Fruit fly (Drosophila melanogaster): ENCODE results near the gene dob.

dob gene

DNA sequence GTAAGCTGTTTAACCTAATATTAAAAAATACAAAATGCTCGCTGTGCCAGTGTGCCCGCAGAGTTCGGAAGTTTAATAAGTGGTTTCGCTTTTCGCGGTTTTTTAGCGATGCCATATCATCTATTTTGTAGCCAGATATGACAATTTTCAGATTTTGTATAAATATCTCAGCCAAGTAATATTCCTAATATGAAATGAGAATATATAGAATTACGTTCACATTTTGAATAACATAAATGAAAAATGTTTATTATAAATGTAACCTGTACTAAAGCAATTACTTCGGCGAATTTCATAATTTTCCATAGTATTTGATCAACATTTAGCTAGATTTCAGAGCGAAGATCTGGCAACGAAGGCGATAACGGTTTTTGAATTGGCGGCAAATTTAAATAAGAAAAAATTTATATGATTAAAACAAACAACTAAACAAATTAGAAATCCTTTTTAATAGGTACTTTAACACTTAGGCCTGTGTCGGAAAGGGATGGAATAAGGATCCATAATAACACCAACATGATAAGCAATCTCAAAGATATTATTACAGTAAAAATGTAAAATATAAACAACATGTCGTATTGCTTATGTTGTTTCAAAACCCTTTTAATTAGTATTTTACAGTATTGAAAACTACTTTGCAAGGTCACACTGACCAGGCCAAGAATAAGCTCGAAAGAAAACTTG, at the start of gene dob, which contains the start of gene opm:
Gene dob (plus strand): TSS at position 634 of the 684 bp plus-strand sequence.
Gene opm (minus strand): TSS at position 59 of the 684 bp plus-strand sequence.
- TF ChIP-seq topi (GFP tag; optimal IDR thresholded peaks at IDR 0.05) = peak; percentile 16
- no peak for TF ChIP-seq CG1621 (tag; optimal IDR thresholded peaks at IDR 0.05)
- TF ChIP-seq CG6163 (GFP tag; IDR thresholded peaks at IDR 0.05) = no peak
- peak; percentile 19 for TF ChIP-seq cyc (GFP tag; optimal IDR thresholded peaks at IDR 0.05)
- TF ChIP-seq eg (GFP tag; IDR thresholded peaks at IDR 0.05) = no peak
- no peak for TF ChIP-seq Sox102F (GFP tag; optimal IDR thresholded peaks at IDR 0.05)
- TF ChIP-seq lz (GFP tag; optimal IDR thresholded peaks at IDR 0.05) = peak; percentile 21
- peak; percentile 14 for TF ChIP-seq Hr39 (GFP tag; optimal IDR thresholded peaks at IDR 0.05)
- TF ChIP-seq CG3032 (tag; optimal IDR thresholded peaks at IDR 0.05) = no peak
- no peak for TF ChIP-seq CG9139 (GFP tag; optimal IDR thresholded peaks at IDR 0.05)
- peak; percentile 43 for TF ChIP-seq Blimp-1 (GFP tag; optimal IDR thresholded peaks at IDR 0.05)
- TF ChIP-seq Sox14 (GFP tag; optimal IDR thresholded peaks at IDR 0.05) = peak; percentile 46
- peak; percentile 36 for TF ChIP-seq esn (GFP tag; optimal IDR thresholded peaks at IDR 0.05)
- TF ChIP-seq ss (GFP tag; optimal IDR thresholded peaks at IDR 0.05) = no peak
- TF ChIP-seq Met (GFP tag; optimal IDR thresholded peaks at IDR 0.05) = peak; percentile 30
- peak; percentile 16 for TF ChIP-seq Smox (GFP tag; optimal IDR thresholded peaks at IDR 0.05)
- TF ChIP-seq svp (GFP tag) = peak; percentile 65
- TF ChIP-seq CG11762 (GFP tag; optimal IDR thresholded peaks at IDR 0.05; ENCODE audit: insufficient read depth) = no peak
- no peak for TF ChIP-seq CG32006 (GFP tag; optimal IDR thresholded peaks at IDR 0.05)
- peak; percentile 16 for TF ChIP-seq Eip75B (GFP tag; optimal IDR thresholded peaks at IDR 0.05)
- TF ChIP-seq achi (GFP tag; optimal IDR thresholded peaks at IDR 0.05) = peak; percentile 30
- peak; percentile 14 for TF ChIP-seq CG31627 (GFP tag; optimal IDR thresholded peaks at IDR 0.05)
- TF ChIP-seq Gug (GFP tag; IDR thresholded peaks at IDR 0.05) = no peak
- no peak for TF ChIP-seq Eip78C (GFP tag)

DNA sequence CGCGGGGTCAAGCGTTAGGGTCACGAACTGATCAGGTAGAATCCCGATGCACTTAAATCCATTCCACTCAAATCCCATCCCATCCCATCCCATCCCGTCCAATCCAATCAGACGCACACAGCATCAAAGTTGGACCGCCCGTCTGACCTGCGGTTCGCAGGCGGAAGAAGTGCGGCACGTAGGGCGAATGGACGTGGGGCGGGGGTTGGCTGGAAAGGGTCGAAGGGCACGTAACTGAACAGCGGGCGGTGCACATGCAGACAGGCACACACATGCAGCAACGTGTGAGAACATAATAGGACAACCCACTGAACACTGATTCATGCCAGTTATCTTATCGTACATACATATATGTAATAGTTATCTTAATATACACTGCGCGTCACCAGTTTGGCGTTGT, 47.4 kb upstream of the dob start:
- TF ChIP-seq CG34406 (GFP tag; optimal IDR thresholded peaks at IDR 0.05) (no peak), svp (GFP tag) (peak; percentile 31)

DNA sequence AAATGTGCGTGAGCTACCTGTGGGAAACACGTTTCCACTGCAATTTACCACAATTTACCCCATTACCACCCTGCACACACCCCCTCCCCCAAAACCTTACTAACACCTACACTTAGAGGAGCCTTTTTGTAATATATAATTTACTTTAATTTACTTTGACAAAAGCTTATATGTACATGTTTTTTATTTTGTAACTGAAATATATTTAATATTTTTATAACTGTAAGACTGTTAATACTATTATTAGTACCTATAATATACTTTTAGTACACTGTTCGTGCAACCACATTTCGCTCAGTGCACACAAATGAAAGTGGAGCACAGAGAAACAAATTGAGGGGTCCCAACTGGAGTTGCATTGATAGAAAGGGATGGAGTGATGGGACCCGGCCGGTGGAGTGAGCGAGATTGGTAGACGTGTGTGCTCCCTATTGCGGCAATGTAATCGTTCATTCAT, 45.8 kb upstream of the dob start:
- peak; percentile 14 for TF ChIP-seq fkh (GFP tag; optimal IDR thresholded peaks at IDR 0.05)
- no peak for TF ChIP-seq Hr38 (GFP tag; optimal IDR thresholded peaks at IDR 0.05)
- peak; percentile 86 for TF ChIP-seq CG10631 (GFP tag; optimal IDR thresholded peaks at IDR 0.05)
- peak; percentile 88 for TF ChIP-seq svp (GFP tag)
- TF ChIP-seq Gug (GFP tag; IDR thresholded peaks at IDR 0.05) = peak; percentile 74
- TF ChIP-seq Eip93F (GFP tag; optimal IDR thresholded peaks at IDR 0.05) = no peak
- TF ChIP-seq CG6792 (GFP tag; optimal IDR thresholded peaks at IDR 0.05) = peak; percentile 76
- peak; percentile 60 for TF ChIP-seq pdm3 (GFP tag; optimal IDR thresholded peaks at IDR 0.05)
- TF ChIP-seq Hr4 (GFP tag; optimal IDR thresholded peaks at IDR 0.05) = peak; percentile 58
- TF ChIP-seq achi (GFP tag; optimal IDR thresholded peaks at IDR 0.05) = peak; percentile 85
- TF ChIP-seq cyc (GFP tag; optimal IDR thresholded peaks at IDR 0.05) = peak; percentile 55
- peak; percentile 77 for TF ChIP-seq CG10669 (GFP tag; optimal IDR thresholded peaks at IDR 0.05)
- peak; percentile 44 for TF ChIP-seq CG6854 (GFP tag; optimal IDR thresholded peaks at IDR 0.05)
- TF ChIP-seq CG1621 (tag; optimal IDR thresholded peaks at IDR 0.05) = peak; percentile 65
- peak; percentile 43 for TF ChIP-seq CG4318 (GFP tag; optimal IDR thresholded peaks at IDR 0.05)
- TF ChIP-seq CG11762 (GFP tag; optimal IDR thresholded peaks at IDR 0.05; ENCODE audit: insufficient read depth) = peak; percentile 66
- TF ChIP-seq CG7368 (GFP tag; optimal IDR thresholded peaks at IDR 0.05) = peak; percentile 74
- TF ChIP-seq CG15336 (GFP tag; IDR thresholded peaks at IDR 0.05) = peak; percentile 82
- no peak for TF ChIP-seq CG11294 (GFP tag; IDR thresholded peaks at IDR 0.05)
- TF ChIP-seq Eip75B (GFP tag; optimal IDR thresholded peaks at IDR 0.05) = peak; percentile 60
- TF ChIP-seq ss (GFP tag; optimal IDR thresholded peaks at IDR 0.05) = peak; percentile 82 to 85
- peak; percentile 83 for TF ChIP-seq CG8119 (GFP tag; IDR thresholded peaks at IDR 0.05)
- peak; percentile 2 for TF ChIP-seq dac (GFP tag; optimal IDR thresholded peaks at IDR 0.05)
- TF ChIP-seq CG3032 (tag; optimal IDR thresholded peaks at IDR 0.05) = peak; percentile 85
- TF ChIP-seq CG8632 (GFP tag; optimal IDR thresholded peaks at IDR 0.05) = peak; percentile 86
- peak; percentile 79 for TF ChIP-seq CG3919 (GFP tag; optimal IDR thresholded peaks at IDR 0.05)
- peak; percentile 30 for TF ChIP-seq CG31627 (GFP tag; optimal IDR thresholded peaks at IDR 0.05)
- TF ChIP-seq CG11902 (GFP tag; optimal IDR thresholded peaks at IDR 0.05) = peak; percentile 58
- TF ChIP-seq CG34406 (GFP tag; optimal IDR thresholded peaks at IDR 0.05) = peak; percentile 82
- TF ChIP-seq Sox14 (GFP tag; optimal IDR thresholded peaks at IDR 0.05) = peak; percentile 38
- TF ChIP-seq CG6808 (GFP tag; optimal IDR thresholded peaks at IDR 0.05) = peak; percentile 81
- no peak for TF ChIP-seq fd85E (GFP tag; optimal IDR thresholded peaks at IDR 0.05)
- peak; percentile 1 for TF ChIP-seq Ets21C (GFP tag; optimal IDR thresholded peaks at IDR 0.05)

Data from whole organism, prepupa.